Worm (Caenorhabditis elegans) whole organism, young adult: ENCODE data around the gene fbxa-74.
"Not testable (repeated sequence)": the region's sequence is repeated elsewhere in the genome, so short reads cannot be mapped to it uniquely, and the experiment has no call there.

Experiments used
- B0035.1 ChIP-seq: sonication (generic microtip); optimal IDR thresholded peaks from 2 replicates; lab custom pipeline; 2016; ENCODE audit warnings: missing genetic modification characterization, mild to moderate bottlenecking, missing compliant biosample characterization, missing genotype, missing genetic modification reagents
- D2030.7 ChIP-seq: fragments of 200-800 bp; sonication (Bioruptor generic); IDR thresholded peaks from 2 replicates; pipeline ENCODE4 v1.3.6; 2022; ENCODE audit warnings: missing genetic modification reagents, missing genetic modification characterization, missing compliant biosample characterization
- F33H1.4 ChIP-seq: fragments of 200-800 bp; sonication (Bioruptor generic); IDR thresholded peaks from 2 replicates; pipeline ENCODE4 v1.3.6; 2022; ENCODE audit warnings: missing genetic modification reagents, missing genetic modification characterization, missing compliant biosample characterization
- F49E8.2 ChIP-seq: sonication (generic microtip); optimal IDR thresholded peaks from 3 replicates; lab custom pipeline; 2017; ENCODE audit warnings: missing genetic modification characterization, mild to moderate bottlenecking, missing compliant biosample characterization, antibody characterized with exemption, moderate library complexity; ENCODE audit not compliant: insufficient read depth
- K11D2.4 ChIP-seq: fragments of 200-800 bp; sonication (Bioruptor generic); IDR thresholded peaks from 2 replicates; pipeline ENCODE4 v1.3.6; 2022; ENCODE audit warnings: missing genetic modification reagents, missing genetic modification characterization, missing compliant biosample characterization
- T26A5.8 ChIP-seq: sonication (generic microtip); optimal IDR thresholded peaks from 2 replicates; lab custom pipeline; 2016; ENCODE audit warnings: missing genetic modification characterization, missing compliant biosample characterization
- Y53G8AR.9 ChIP-seq: fragments of 200-800 bp; sonication (Bioruptor generic); conservative IDR thresholded peaks from 2 replicates; pipeline ENCODE4 v1.3.6; 2022; ENCODE audit warnings: missing genetic modification reagents, missing genetic modification characterization, missing compliant biosample characterization
- Y56A3A.18 ChIP-seq: fragments of 200-800 bp; sonication (Bioruptor generic); IDR thresholded peaks from 2 replicates; pipeline ENCODE4 v1.3.6; 2022; ENCODE audit warnings: missing genetic modification reagents, missing genetic modification characterization, missing compliant biosample characterization
- Y95B8A.8 ChIP-seq: fragments of 200-800 bp; sonication (Bioruptor generic); IDR thresholded peaks from 2 replicates; pipeline ENCODE4 v1.3.6; 2022; ENCODE audit warnings: missing genetic modification reagents, missing genetic modification characterization, missing compliant biosample characterization
- aptf-3 ChIP-seq: fragments of 200-800 bp; sonication (Bioruptor generic); IDR thresholded peaks from 2 replicates; pipeline ENCODE4 v1.3.6; 2022; ENCODE audit warnings: missing genetic modification characterization, missing compliant biosample characterization
- bed-1 ChIP-seq: fragments of 200-800 bp; sonication (Bioruptor generic); IDR thresholded peaks from 2 replicates; pipeline ENCODE4 v1.3.6; 2022; ENCODE audit warnings: missing genetic modification reagents, missing genetic modification characterization, missing compliant biosample characterization
- ceh-100 ChIP-seq: fragments of 200-800 bp; sonication (Bioruptor generic); IDR thresholded peaks from 2 replicates; pipeline ENCODE4 v1.3.6; 2022; ENCODE audit warnings: missing genetic modification reagents, missing genetic modification characterization, missing compliant biosample characterization
- ceh-58 ChIP-seq: fragments of 200-800 bp; sonication (Bioruptor generic); IDR thresholded peaks from 2 replicates; pipeline ENCODE4 v1.3.6; 2022; ENCODE audit warnings: missing genetic modification characterization, missing compliant biosample characterization
- ceh-91 ChIP-seq: fragments of 200-800 bp; sonication (Bioruptor generic); IDR thresholded peaks from 2 replicates; pipeline ENCODE4 v1.3.6; 2022; ENCODE audit warnings: missing genetic modification reagents, missing genetic modification characterization, missing compliant biosample characterization
- dox-1 ChIP-seq: fragments of 200-800 bp; sonication (Bioruptor generic); IDR thresholded peaks from 2 replicates; pipeline ENCODE4 v1.3.6; 2022; ENCODE audit warnings: missing genetic modification reagents, missing genetic modification characterization, missing compliant biosample characterization
- dpff-1 ChIP-seq: sonication (generic microtip); optimal IDR thresholded peaks from 2 replicates; lab custom pipeline; 2017; ENCODE audit warnings: mild to moderate bottlenecking, missing genetic modification characterization, missing compliant biosample characterization
- dpl-1 ChIP-seq: fragments of 150-350 bp; optimal IDR thresholded peaks from 2 replicates; lab custom pipeline; 2014; ENCODE audit warnings: missing biosample characterization, missing genetic modification reagents, missing genetic modification characterization
- egl-44 ChIP-seq: fragments of 200-800 bp; sonication (Bioruptor generic); IDR thresholded peaks from 2 replicates; pipeline ENCODE4 v1.3.6; 2022; ENCODE audit warnings: missing genetic modification reagents, missing genetic modification characterization, missing compliant biosample characterization
- egrh-3 ChIP-seq: fragments of 200-800 bp; sonication (Bioruptor generic); IDR thresholded peaks from 2 replicates; pipeline ENCODE4 v1.3.6; 2022; ENCODE audit warnings: missing genetic modification reagents, missing genetic modification characterization, missing compliant biosample characterization
- ekl-4 ChIP-seq: fragments of 200-800 bp; sonication (Bioruptor generic); IDR thresholded peaks from 2 replicates; pipeline ENCODE4 v1.3.6; 2022; ENCODE audit warnings: missing genetic modification reagents, missing genetic modification characterization, missing compliant biosample characterization
- hlh-26 ChIP-seq: fragments of 200-800 bp; sonication (Bioruptor generic); conservative IDR thresholded peaks from 2 replicates; pipeline ENCODE4 v1.3.6; 2022; ENCODE audit warnings: missing genetic modification reagents, missing genetic modification characterization, missing compliant biosample characterization
- hsf-1 ChIP-seq: fragments of 200-800 bp; sonication (Bioruptor generic); IDR thresholded peaks from 2 replicates; pipeline ENCODE4 v1.3.6; 2022; ENCODE audit warnings: missing genetic modification reagents, missing genetic modification characterization, missing compliant biosample characterization
- lin-26 ChIP-seq: fragments of 200-800 bp; sonication (Bioruptor generic); IDR thresholded peaks from 2 replicates; pipeline ENCODE4 v1.3.6; 2022; ENCODE audit warnings: missing genetic modification reagents, missing genetic modification characterization, missing compliant biosample characterization
- lin-40 ChIP-seq: sonication (generic microtip); optimal IDR thresholded peaks from 2 replicates; lab custom pipeline; 2016; ENCODE audit warnings: missing genetic modification characterization, mild to moderate bottlenecking, missing compliant biosample characterization, missing genotype, missing genetic modification reagents
- lir-1 ChIP-seq: fragments of 200-800 bp; sonication (Bioruptor generic); conservative IDR thresholded peaks from 2 replicates; pipeline ENCODE4 v1.3.6; 2022; ENCODE audit warnings: missing genetic modification reagents, missing genetic modification characterization, missing compliant biosample characterization
- madf-3 ChIP-seq: fragments of 200-800 bp; sonication (Bioruptor generic); IDR thresholded peaks from 2 replicates; pipeline ENCODE4 v1.3.6; 2022; ENCODE audit warnings: missing genetic modification reagents, missing genetic modification characterization, missing compliant biosample characterization
- madf-6 ChIP-seq: fragments of 200-800 bp; sonication (Bioruptor generic); IDR thresholded peaks from 2 replicates; pipeline ENCODE4 v1.3.6; 2022; ENCODE audit warnings: missing genetic modification reagents, missing genetic modification characterization, missing compliant biosample characterization
- mcd-1 ChIP-seq: fragments of 200-800 bp; sonication (Bioruptor generic); IDR thresholded peaks from 2 replicates; pipeline ENCODE4 v1.3.6; 2022; ENCODE audit warnings: missing genetic modification reagents, missing genetic modification characterization, missing compliant biosample characterization
- mel-28 ChIP-seq: sonication (generic microtip); optimal IDR thresholded peaks from 2 replicates; lab custom pipeline; 2016; ENCODE audit warnings: borderline replicate concordance, mild to moderate bottlenecking, missing genetic modification characterization, missing compliant biosample characterization
- nfya-1 ChIP-seq: sonication (generic microtip); optimal IDR thresholded peaks from 2 replicates; lab custom pipeline; 2017; ENCODE audit warnings: antibody characterized with exemption, missing compliant biosample characterization, missing genetic modification characterization, borderline replicate concordance; ENCODE audit not compliant: insufficient read depth
- nfyb-1 ChIP-seq: fragments of 200-800 bp; sonication (Bioruptor generic); IDR thresholded peaks from 2 replicates; pipeline ENCODE4 v1.3.6; 2022; ENCODE audit warnings: missing genetic modification reagents, missing genetic modification characterization, missing compliant biosample characterization
- nhr-90 ChIP-seq: sonication (generic microtip); optimal IDR thresholded peaks from 2 replicates; lab custom pipeline; 2016; ENCODE audit warnings: missing genotype, mild to moderate bottlenecking, missing genetic modification characterization, missing compliant biosample characterization
- pbrm-1 ChIP-seq: fragments of 200-800 bp; sonication (Bioruptor generic); IDR thresholded peaks from 2 replicates; pipeline ENCODE4 v1.3.6; 2022; ENCODE audit warnings: missing genetic modification reagents, missing genetic modification characterization, missing compliant biosample characterization
- rpc-1 ChIP-seq, 2 experiments: fragments of 150-350 bp in 1 of 2; sonication (generic microtip) in 1 of 2; optimal IDR thresholded peaks; 2 replicates each; lab custom pipeline; 2014 to 2018; ENCODE audit warnings: missing biosample characterization in 1 of 2, missing genetic modification characterization in 1 of 2, missing genetic modification reagents in 1 of 2, missing genotype in 1 of 2
- sdz-38 ChIP-seq: sonication (generic microtip); optimal IDR thresholded peaks from 2 replicates; lab custom pipeline; 2016; ENCODE audit warnings: missing genotype, missing genetic modification characterization, missing compliant biosample characterization
- sptf-2 ChIP-seq: fragments of 200-800 bp; sonication (Bioruptor generic); optimal IDR thresholded peaks from 2 replicates; lab custom pipeline; 2018; ENCODE audit warnings: mild to moderate bottlenecking, missing genetic modification characterization, missing compliant biosample characterization
- tbx-9 ChIP-seq: sonication (generic microtip); optimal IDR thresholded peaks from 2 replicates; lab custom pipeline; 2016; ENCODE audit warnings: borderline replicate concordance, missing genetic modification characterization, inconsistent platforms, missing compliant biosample characterization
- zim-3 ChIP-seq: sonication (generic microtip); optimal IDR thresholded peaks from 2 replicates; lab custom pipeline; 2017; ENCODE audit warnings: mild to moderate bottlenecking, missing genetic modification characterization, moderate library complexity, missing compliant biosample characterization
- ztf-25 ChIP-seq: fragments of 200-800 bp; sonication (Bioruptor generic); IDR thresholded peaks from 2 replicates; pipeline ENCODE4 v1.3.6; 2022; ENCODE audit warnings: missing genetic modification reagents, missing genetic modification characterization, missing compliant biosample characterization

The fbxa-74 gene

ce11 chrIII:1707218-1707617, 8.4 kb upstream of the fbxa-74 start:
- TF ChIP-seq bed-1 (0 out of 2 replicates have a peak, but pooled peaks have one; percentile 3), ceh-100 (peak; percentile 14; the same call in 1 of the 2 replicates), Y95B8A.8 (GFP tag; lab: Robert Waterston, UW) (0 out of 2 replicates have a peak, but pooled peaks have one; percentile 62), madf-6 (peak; percentile 56), aptf-3 (peak; percentile 72; the same call in 1 of the 2 replicates), nfyb-1 (GFP tag; lab: Robert Waterston, UW) (peak; percentile 68), mcd-1 (GFP tag; lab: Robert Waterston, UW) (peak; percentile 59), ceh-91 (0 out of 2 replicates have a peak, but pooled peaks have one; percentile 22), dox-1 (GFP tag; lab: Robert Waterston, UW) (0 out of 2 replicates have a peak, but pooled peaks have one; percentile 49), ztf-25 (GFP tag; lab: Robert Waterston, UW) (0 out of 2 replicates have a peak, but pooled peaks have one; percentile 33), egl-44 (GFP tag; lab: Robert Waterston, UW) (peak; percentile 85), lin-26 (GFP tag; lab: Robert Waterston, UW) (peak; percentile 93), hsf-1 (GFP tag; lab: Robert Waterston, UW) (peak; percentile 43; the same call in 1 of the 2 replicates), rpc-1 (tag; optimal IDR thresholded peaks at IDR 0.05; lab: Kevin White, UChicago) (peak; percentile 6), madf-3 (GFP tag; lab: Robert Waterston, UW) (0 out of 2 replicates have a peak, but pooled peaks have one; percentile 72), ekl-4 (GFP tag; lab: Robert Waterston, UW) (0 out of 2 replicates have a peak, but pooled peaks have one; percentile 44), F33H1.4 (GFP tag; lab: Robert Waterston, UW) (0 out of 2 replicates have a peak, but pooled peaks have one; percentile 13), pbrm-1 (0 out of 2 replicates have a peak, but pooled peaks have one; percentile 37), D2030.7 (peak; percentile 70)
- TF ChIP-seq rpc-1 (optimal IDR thresholded peaks at IDR 0.05; lab: Kevin White, UChicago): not testable (repeated sequence)

- TF ChIP-seq egrh-3 (GFP tag; lab: Robert Waterston, UW) (no peak), zim-3 (no peak), lin-40 (tag; lab: Kevin White, UChicago) (no peak), K11D2.4 (GFP tag; lab: Robert Waterston, UW) (no peak), mel-28 (tag; lab: Kevin White, UChicago) (no peak)
Measured at ce11 chrIII:1705799-1706198, 7.0 kb upstream of the fbxa-74 start, which contains the start of the genes fbxa-13 and Y22D7AR.2. fbxa-13 (minus strand) TSS chrIII:1705899. Y22D7AR.2 (plus strand) TSS chrIII:1705946.

- TF ChIP-seq sptf-2 (GFP tag; lab: Kevin White, UChicago) (no peak), hlh-26 (no peak), egrh-3 (GFP tag; lab: Robert Waterston, UW) (no peak), sdz-38 (tag; lab: Kevin White, UChicago) (no peak), dpl-1 (GFP tag; lab: Kevin White, UChicago) (no peak), F49E8.2 (tag; lab: Kevin White, UChicago) (no peak), Y56A3A.18 (GFP tag; lab: Robert Waterston, UW) (no peak), T26A5.8 (tag; lab: Kevin White, UChicago) (no peak), tbx-9 (no peak), lir-1 (GFP tag; lab: Robert Waterston, UW) (no peak), dox-1 (GFP tag; lab: Robert Waterston, UW) (no peak), nhr-90 (tag; lab: Kevin White, UChicago) (no peak), nfya-1 (tag; lab: Kevin White, UChicago) (no peak), mcd-1 (GFP tag; lab: Robert Waterston, UW) (no peak), ceh-58 (no peak), Y53G8AR.9 (GFP tag; lab: Robert Waterston, UW) (no peak), dpff-1 (tag; lab: Kevin White, UChicago) (no peak), B0035.1 (tag; lab: Kevin White, UChicago) (no peak), rpc-1 (optimal IDR thresholded peaks at IDR 0.05; lab: Kevin White, UChicago) (no peak), rpc-1 (tag; optimal IDR thresholded peaks at IDR 0.05; lab: Kevin White, UChicago) (no peak)
Measured at ce11 chrIII:1705331-1705730, 6.5 kb upstream of the fbxa-74 start.
